Worm (Caenorhabditis elegans): Measurements from ENCODE around the gene nhr-263.

The nhr-263 gene

ce11 chrV:7381008-7381407 is 39.2 kb upstream of the nhr-263 start, which contains the start of gene C03G6.17:
Gene C03G6.17 (minus strand): TSS chrV:7381108.
- no peak for TF ChIP-seq athp-1 (tag; optimal IDR thresholded peaks at IDR 0.05)
- TF ChIP-seq Y56A3A.18 (GFP tag; IDR thresholded peaks at IDR 0.05) = no peak
- no peak for TF ChIP-seq egrh-3 (GFP tag; IDR thresholded peaks at IDR 0.05)
- no peak for TF ChIP-seq hlh-26 (GFP tag; conservative IDR thresholded peaks at IDR 0.05)
- no peak for TF ChIP-seq nfya-2 (GFP tag; IDR thresholded peaks at IDR 0.05)
- no peak for TF ChIP-seq repo-1 (tag; optimal IDR thresholded peaks at IDR 0.05)
- TF ChIP-seq let-526 (GFP tag; IDR thresholded peaks at IDR 0.05) = no peak
- no peak for TF ChIP-seq ekl-4 (GFP tag; IDR thresholded peaks at IDR 0.05)
- no peak for TF ChIP-seq cebp-1 (GFP tag; IDR thresholded peaks at IDR 0.05)
- TF ChIP-seq cebp-1 (tag; optimal IDR thresholded peaks at IDR 0.05) = no peak
- TF ChIP-seq tbx-9 (tag; optimal IDR thresholded peaks at IDR 0.05; ENCODE audit: borderline replicate concordance) = no peak
- TF ChIP-seq hlh-12 (tag; optimal IDR thresholded peaks at IDR 0.05) = no peak
- no peak for TF ChIP-seq Y67H2A.10 (GFP tag; conservative IDR thresholded peaks at IDR 0.05)
- no peak for TF ChIP-seq sptf-2 (GFP tag; optimal IDR thresholded peaks at IDR 0.05)
- no peak for TF ChIP-seq chd-7 (tag; optimal IDR thresholded peaks at IDR 0.05)
- TF ChIP-seq attf-6 (GFP tag; IDR thresholded peaks at IDR 0.05) = no peak
- TF ChIP-seq somi-1 (GFP tag; optimal IDR thresholded peaks at IDR 0.05) = no peak
- no peak for TF ChIP-seq bed-1 (GFP tag; IDR thresholded peaks at IDR 0.05)
- TF ChIP-seq ets-4 (GFP tag; optimal IDR thresholded peaks at IDR 0.05) = no peak

- no peak for TF ChIP-seq madf-8 (GFP tag; conservative IDR thresholded peaks at IDR 0.05)
- TF ChIP-seq ets-4 (GFP tag; optimal IDR thresholded peaks at IDR 0.05) = no peak
- no peak for TF ChIP-seq B0019.2 (GFP tag; conservative IDR thresholded peaks at IDR 0.05)
- no peak for TF ChIP-seq aptf-2 (GFP tag; conservative IDR thresholded peaks at IDR 0.05)
- no peak for TF ChIP-seq ccch-3 (GFP tag; optimal IDR thresholded peaks at IDR 0.05)
- TF ChIP-seq Y53F4B.3 (GFP tag; IDR thresholded peaks at IDR 0.05) = no peak
- TF ChIP-seq fkh-3 (tag; optimal IDR thresholded peaks at IDR 0.05) = no peak
- TF ChIP-seq mxl-1 (tag; optimal IDR thresholded peaks at IDR 0.05) = no peak
- TF ChIP-seq xnd-1 (tag; optimal IDR thresholded peaks at IDR 0.05) = no peak
- no peak for TF ChIP-seq him-1 (tag; optimal IDR thresholded peaks at IDR 0.05)
- no peak for TF ChIP-seq ama-1 (optimal IDR thresholded peaks at IDR 0.05)
- TF ChIP-seq ama-1 (GFP tag; optimal IDR thresholded peaks at IDR 0.05) = no peak
- no peak for TF ChIP-seq snpc-4 (GFP tag; optimal IDR thresholded peaks at IDR 0.05)
- TF ChIP-seq snpc-4 (tag; optimal IDR thresholded peaks at IDR 0.05) = no peak
- no peak for TF ChIP-seq lag-1 (GFP tag; IDR thresholded peaks at IDR 0.05)
- TF ChIP-seq sea-2 (GFP tag; IDR thresholded peaks at IDR 0.05) = no peak
- TF ChIP-seq Y79H2A.3 (GFP tag; conservative IDR thresholded peaks at IDR 0.05) = no peak
- no peak for TF ChIP-seq mes-4 (tag; optimal IDR thresholded peaks at IDR 0.05)
- TF ChIP-seq bed-2 (GFP tag; IDR thresholded peaks at IDR 0.05) = no peak
- no peak for TF ChIP-seq F39B2.1 (GFP tag; IDR thresholded peaks at IDR 0.05)
- TF ChIP-seq F52B5.7 (tag; optimal IDR thresholded peaks at IDR 0.05) = no peak
- TF ChIP-seq zim-3 (tag; optimal IDR thresholded peaks at IDR 0.05) = no peak
Observed at ce11 chrV:7379384-7379783, 37.5 kb upstream of the nhr-263 start, which contains the start of gene srsx-24. Gene srsx-24 (minus strand): TSS chrV:7379484.

DNA sequence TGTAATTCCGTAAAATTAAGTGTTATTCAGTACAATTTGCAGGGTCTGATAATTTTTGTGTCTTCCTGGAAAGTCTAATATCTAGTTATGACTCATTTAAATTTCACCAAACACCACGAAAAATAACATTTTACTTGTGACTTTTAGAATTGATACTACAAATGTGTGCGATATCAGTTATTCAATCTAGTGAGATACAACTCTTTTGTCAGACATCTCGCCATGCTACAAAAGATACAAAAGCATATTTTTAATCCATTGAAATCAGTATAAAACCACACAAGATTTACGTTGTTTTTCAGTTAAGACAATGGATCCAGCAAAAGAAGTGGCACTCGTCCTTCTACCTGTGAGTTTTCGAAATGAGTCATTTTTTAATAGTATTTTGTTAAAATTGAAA is 32.2 kb upstream of the nhr-263 start, which contains the start of gene srx-56:
Gene srx-56, plus strand, starts transcription at position 301 of the 400 bp plus-strand sequence.
- TF ChIP-seq attf-3 (GFP tag; conservative IDR thresholded peaks at IDR 0.05) = no peak
- TF ChIP-seq zim-3 (tag; optimal IDR thresholded peaks at IDR 0.05) = no peak
- TF ChIP-seq athp-1 (tag; optimal IDR thresholded peaks at IDR 0.05) = no peak
